Fruit fly (Drosophila melanogaster) whole organism, pupa: ENCODE measurements around the gene subdued.

ENCODE experiments used
- CG12605 ChIP-seq: fragments of 200-800 bp; sonication (Bioruptor generic); IDR thresholded peaks from 2 replicates; pipeline ENCODE4 v1.3.6; 2022; ENCODE audit warnings: missing biosample characterization, missing genetic modification characterization
- CG14655 ChIP-seq: fragments of 200-800 bp; sonication (Bioruptor generic); optimal IDR thresholded peaks from 3 replicates; lab custom pipeline; 2017; ENCODE audit warnings: mild to moderate bottlenecking, missing biosample characterization, missing genetic modification reagents, missing genetic modification characterization
- CG4496 ChIP-seq: fragments of 200-800 bp; sonication (Bioruptor generic); IDR thresholded peaks from 3 replicates; pipeline ENCODE4 v1.3.6; 2022; ENCODE audit warnings: missing biosample characterization, missing genetic modification characterization
- CG8159 ChIP-seq: fragments of 200-800 bp; sonication (Bioruptor generic); optimal IDR thresholded peaks from 3 replicates; lab custom pipeline; 2018; ENCODE audit warnings: missing biosample characterization, mild to moderate bottlenecking, missing genetic modification characterization, moderate library complexity
- D1 ChIP-seq: fragments of 200-800 bp; sonication (Bioruptor generic); optimal IDR thresholded peaks from 2 replicates; lab custom pipeline; 2018; ENCODE audit warnings: missing biosample characterization, mild to moderate bottlenecking, missing genetic modification characterization, moderate library complexity
- Snoo ChIP-seq: fragments of 200-800 bp; sonication (Bioruptor generic); optimal IDR thresholded peaks from 3 replicates; lab custom pipeline; 2017; ENCODE audit warnings: missing biosample characterization, mild to moderate bottlenecking, missing genetic modification characterization, inconsistent platforms
- fd96Ca ChIP-seq: fragments of 200-800 bp; sonication (Bioruptor generic); IDR thresholded peaks from 3 replicates; pipeline ENCODE4 v1.3.6; 2022; ENCODE audit warnings: missing biosample characterization, missing genetic modification characterization
- gl ChIP-seq: fragments of 200-800 bp; sonication (Bioruptor generic); optimal IDR thresholded peaks from 2 replicates; lab custom pipeline; 2018; ENCODE audit warnings: missing biosample characterization, mild to moderate bottlenecking, missing genetic modification characterization
- rn ChIP-seq: fragments of 200-800 bp; sonication (Bioruptor generic); IDR thresholded peaks from 2 replicates; pipeline ENCODE4 v1.3.6; 2022; ENCODE audit warnings: missing biosample characterization, missing genetic modification characterization

dm6 chr3R:19664713-19665112, 22.2 kb upstream of the subdued start, which contains the start of gene CG7432:
- TF ChIP-seq fd96Ca (GFP tag; lab: Robert Waterston, UW) (no peak), CG4496 (GFP tag; lab: Robert Waterston, UW) (no peak), CG14655 (no peak), Snoo (tag; lab: Kevin White, UChicago) (no peak), gl (tag; lab: Kevin White, UChicago) (no peak), CG8159 (no peak), rn (GFP tag; lab: Robert Waterston, UW) (no peak), D1 (no peak), CG12605 (GFP tag; lab: Robert Waterston, UW) (no peak)
